Fruit fly (Drosophila melanogaster): ENCODE measurements around the gene PyK.

PyK gene

dm6 chr3R:22358810-22359209 is 8.5 kb upstream of the PyK start (continued):
- TF ChIP-seq Scr (GFP tag; IDR thresholded peaks at IDR 0.05; ENCODE audit: partially characterized antibody), result no peak
- peak; percentile 77 for TF ChIP-seq Sox100B (GFP tag; optimal IDR thresholded peaks at IDR 0.05)
- TF ChIP-seq CG12299 (tag; optimal IDR thresholded peaks at IDR 0.05), result no peak
- TF ChIP-seq Ravus (GFP tag; IDR thresholded peaks at IDR 0.05), result no peak; the same call in 1 of the 2 replicates
- TF ChIP-seq lov (optimal IDR thresholded peaks at IDR 0.05), result no peak
- TF ChIP-seq lov (GFP tag; IDR thresholded peaks at IDR 0.05), result peak; percentile 74; the same call in 1 of the 3 replicates
- peak; percentile 67 for TF ChIP-seq CG4707 (GFP tag; optimal IDR thresholded peaks at IDR 0.05)
- no peak for TF ChIP-seq Hmx (GFP tag; optimal IDR thresholded peaks at IDR 0.05)
- TF ChIP-seq Nf-YA (GFP tag; IDR thresholded peaks at IDR 0.05), result peak; percentile 53; the same call in 1 of the 2 replicates
- TF ChIP-seq unpg (GFP tag; optimal IDR thresholded peaks at IDR 0.05), result peak; percentile 69
- TF ChIP-seq CG18764 (GFP tag; optimal IDR thresholded peaks at IDR 0.05), result peak; percentile 84
- peak; percentile 59 for TF ChIP-seq Vsx1 (GFP tag; optimal IDR thresholded peaks at IDR 0.05)
- no peak for TF ChIP-seq Lim3 (GFP tag; IDR thresholded peaks at IDR 0.05)
- TF ChIP-seq CG18476 (GFP tag; optimal IDR thresholded peaks at IDR 0.05), result peak; percentile 84

DNA sequence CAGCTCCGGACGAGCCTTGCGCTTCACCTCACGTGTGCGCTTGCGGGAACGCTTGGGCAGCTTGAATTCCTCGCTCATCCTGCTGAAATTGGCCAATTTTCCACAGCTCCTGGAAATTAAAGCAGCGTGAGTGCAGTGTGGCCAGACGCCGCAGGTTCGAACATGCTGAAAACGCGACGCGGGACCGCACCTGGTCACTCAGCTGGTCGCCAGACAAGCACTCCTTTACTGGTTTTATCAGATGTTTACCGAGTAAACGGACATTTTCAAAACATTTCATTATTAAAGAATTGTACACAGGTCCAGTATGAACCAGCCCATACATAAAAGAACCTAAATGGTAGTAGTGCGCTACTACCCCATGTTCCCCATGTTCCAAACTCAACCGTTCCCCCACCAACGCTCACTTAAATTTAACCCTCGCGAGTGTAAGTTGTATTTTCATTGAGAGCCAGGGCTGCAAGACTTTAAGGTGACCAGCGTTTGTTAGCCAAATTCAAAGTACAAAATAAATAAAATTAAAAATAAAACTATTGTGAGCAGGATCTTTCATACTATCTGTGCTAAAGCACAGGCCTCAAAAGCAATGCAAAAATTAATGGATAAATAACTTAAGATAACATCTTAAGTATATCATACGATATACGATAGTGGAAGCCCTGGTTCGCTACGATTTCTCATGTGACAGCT is 5.0 kb upstream of the PyK start, which contains the start of the genes JMJD6, CG7071 and Muted:
Gene JMJD6, minus strand, starts transcription at position 154 of the 690 bp plus-strand sequence.
Gene CG7071, plus strand, starts transcription at position 403 of the 690 bp plus-strand sequence.
Gene Muted, plus strand, starts transcription at position 403 of the 690 bp plus-strand sequence.
- TF ChIP-seq amos (GFP tag; IDR thresholded peaks at IDR 0.05; ENCODE audit: partially characterized antibody), result peak; percentile 69
- peak; percentile 90 for TF ChIP-seq CG8765 (GFP tag; IDR thresholded peaks at IDR 0.05)
- TF ChIP-seq Hmr (GFP tag; optimal IDR thresholded peaks at IDR 0.05), result peak; percentile 93
- TF ChIP-seq Antp (GFP tag; optimal IDR thresholded peaks at IDR 0.05), result peak; percentile 73
- peak; percentile 86 for TF ChIP-seq croc (GFP tag; conservative IDR thresholded peaks at IDR 0.05)
- peak; percentile 65 for TF ChIP-seq CG1792 (GFP tag; optimal IDR thresholded peaks at IDR 0.05)
- TF ChIP-seq CG30020 (tag; optimal IDR thresholded peaks at IDR 0.05), result peak; percentile 90
- TF ChIP-seq CG7786 (GFP tag; optimal IDR thresholded peaks at IDR 0.05), result peak; percentile 84
- peak; percentile 55 for TF ChIP-seq CG10565 (GFP tag; optimal IDR thresholded peaks at IDR 0.05)
- peak; percentile 96 for TF ChIP-seq sob (GFP tag; IDR thresholded peaks at IDR 0.05)
- peak; percentile 93 for TF ChIP-seq CG34376 (GFP tag; optimal IDR thresholded peaks at IDR 0.05)
- TF ChIP-seq Hey (tag; optimal IDR thresholded peaks at IDR 0.05), result peak; percentile 63
- peak; percentile 88 for TF ChIP-seq CG17912 (GFP tag; optimal IDR thresholded peaks at IDR 0.05)
- peak; percentile 58; the same call in 1 of the 3 replicates for TF ChIP-seq CG14860 (GFP tag; IDR thresholded peaks at IDR 0.05; ENCODE audit: partially characterized antibody)
- peak; percentile 88 for TF ChIP-seq gcm (GFP tag; optimal IDR thresholded peaks at IDR 0.05)
- peak; percentile 77 for TF ChIP-seq Asciz (GFP tag; optimal IDR thresholded peaks at IDR 0.05)
- TF ChIP-seq CG6683 (GFP tag; optimal IDR thresholded peaks at IDR 0.05), result peak; percentile 72
- peak; percentile 81 for TF ChIP-seq CG33213 (GFP tag; optimal IDR thresholded peaks at IDR 0.05)
- TF ChIP-seq sr (GFP tag; IDR thresholded peaks at IDR 0.05), result peak; percentile 55; the same call in 1 of the 3 replicates
- no peak for TF ChIP-seq NK7.1 (GFP tag; optimal IDR thresholded peaks at IDR 0.05)
- peak; percentile 91 for TF ChIP-seq Dip3 (GFP tag; optimal IDR thresholded peaks at IDR 0.05)
- peak; percentile 95 for TF ChIP-seq ci (GFP tag; IDR thresholded peaks at IDR 0.05)
- peak; percentile 93 for TF ChIP-seq chn (GFP tag; optimal IDR thresholded peaks at IDR 0.05)
- TF ChIP-seq onecut (GFP tag; IDR thresholded peaks at IDR 0.05), result peak; percentile 72
- peak; percentile 64 for TF ChIP-seq CG3407 (GFP tag; optimal IDR thresholded peaks at IDR 0.05)
- no peak for TF ChIP-seq Lpt (GFP tag; optimal IDR thresholded peaks at IDR 0.05)
- TF ChIP-seq rib (GFP tag; IDR thresholded peaks at IDR 0.05), result peak; percentile 90; the same call in 1 of the 2 replicates
- TF ChIP-seq unc-4 (GFP tag; IDR thresholded peaks at IDR 0.05; ENCODE audit: partially characterized antibody), result peak; percentile 90
- peak; percentile 85 for TF ChIP-seq CHES-1-like (GFP tag; optimal IDR thresholded peaks at IDR 0.05)
- TF ChIP-seq crp (GFP tag; optimal IDR thresholded peaks at IDR 0.05), result peak; percentile 50 to 86
- TF ChIP-seq chinmo (GFP tag; IDR thresholded peaks at IDR 0.05; ENCODE audit: partially characterized antibody), result no peak
- peak; percentile 83 for TF ChIP-seq CG30431 (GFP tag; optimal IDR thresholded peaks at IDR 0.05)
- peak; percentile 48 for TF ChIP-seq CG4707 (GFP tag; optimal IDR thresholded peaks at IDR 0.05)
- TF ChIP-seq nerfin-1 (tag; optimal IDR thresholded peaks at IDR 0.05), result peak; percentile 88
- TF ChIP-seq sim (GFP tag; IDR thresholded peaks at IDR 0.05), result peak; percentile 68; the same call in 1 of the 2 replicates

All from whole organism, embryonic.